In genomic region chrX:19361406-19361859, dm6 we compare ENCODE assay signal across 1 fruit fly cellular context.
TF ChIP-seq lines count a peak whose summit lies in the region.

No protein-coding gene starts in this region.

TF ChIP-seq in whole organism, embryonic, 481 proteins besides CTCF, POLR2A, EP300 and RAD21 (continued from another document and continues in another):
- TF ChIP-seq fd102C (GFP tag; optimal IDR thresholded peaks at IDR 0.05; lab: Kevin White, UChicago), result no peak
- TF ChIP-seq CG34422 (GFP tag; IDR thresholded peaks at IDR 0.05; lab: Robert Waterston, UW), result 0 out of 3 replicates have a peak, but pooled peaks have one; percentile 49
- no peak for TF ChIP-seq rib (GFP tag; IDR thresholded peaks at IDR 0.05; lab: Robert Waterston, UW)
- no peak for TF ChIP-seq CG31224 (GFP tag; IDR thresholded peaks at IDR 0.05; lab: Robert Waterston, UW)
- TF ChIP-seq D (optimal IDR thresholded peaks at IDR 0.05; lab: Kevin White, UChicago), result no peak
- no peak for TF ChIP-seq D (GFP tag; optimal IDR thresholded peaks at IDR 0.05; lab: Kevin White, UChicago)
- no peak for TF ChIP-seq aop (GFP tag; IDR thresholded peaks at IDR 0.05; lab: Robert Waterston, UW)
- TF ChIP-seq NC2α (GFP tag; optimal IDR thresholded peaks at IDR 0.05; lab: Kevin White, UChicago), result no peak
- no peak for TF ChIP-seq CG11695 (GFP tag; IDR thresholded peaks at IDR 0.05; lab: Robert Waterston, UW)
- TF ChIP-seq CG12942 (GFP tag; optimal IDR thresholded peaks at IDR 0.05; lab: Kevin White, UChicago), result peak; percentile 11
- TF ChIP-seq CG33213 (GFP tag; optimal IDR thresholded peaks at IDR 0.05; lab: Kevin White, UChicago), result no peak
- TF ChIP-seq Trl (optimal IDR thresholded peaks at IDR 0.05; lab: Kevin White, UChicago), result no peak
- TF ChIP-seq Trl (GFP tag; optimal IDR thresholded peaks at IDR 0.05; lab: Kevin White, UChicago), result no peak
- TF ChIP-seq CG6765 (GFP tag; optimal IDR thresholded peaks at IDR 0.05; lab: Kevin White, UChicago), result no peak
- peak; percentile 54; the same call in 1 of the 2 replicates for TF ChIP-seq stc (GFP tag; IDR thresholded peaks at IDR 0.05; lab: Robert Waterston, UW)
- TF ChIP-seq CG9932 (GFP tag; IDR thresholded peaks at IDR 0.05; lab: Robert Waterston, UW), result no peak
- peak; percentile 17 for TF ChIP-seq CG1647 (GFP tag; optimal IDR thresholded peaks at IDR 0.05; lab: Kevin White, UChicago)
- TF ChIP-seq CG6813 (GFP tag; optimal IDR thresholded peaks at IDR 0.05; lab: Kevin White, UChicago), result peak; percentile 56
- peak; percentile 40 for TF ChIP-seq Chrac-16 (GFP tag; optimal IDR thresholded peaks at IDR 0.05; lab: Kevin White, UChicago)
- peak; percentile 63 for TF ChIP-seq CG1603 (tag; optimal IDR thresholded peaks at IDR 0.05; lab: Kevin White, UChicago)
- no peak for TF ChIP-seq CG9437 (GFP tag; optimal IDR thresholded peaks at IDR 0.05; lab: Kevin White, UChicago)
- TF ChIP-seq Ets97D (GFP tag; optimal IDR thresholded peaks at IDR 0.05; lab: Kevin White, UChicago), result no peak
- TF ChIP-seq CG2889 (GFP tag; IDR thresholded peaks at IDR 0.05; lab: Robert Waterston, UW), result no peak
- no peak for TF ChIP-seq Jarid2 (GFP tag; optimal IDR thresholded peaks at IDR 0.05; lab: Kevin White, UChicago)
- peak; percentile 13 for TF ChIP-seq Max (GFP tag; optimal IDR thresholded peaks at IDR 0.05; lab: Kevin White, UChicago)
- TF ChIP-seq ems (GFP tag; optimal IDR thresholded peaks at IDR 0.05; lab: Kevin White, UChicago), result peak; percentile 59
- no peak for TF ChIP-seq klu (GFP tag; IDR thresholded peaks at IDR 0.05; lab: Robert Waterston, UW)
- no peak for TF ChIP-seq CG7271 (tag; optimal IDR thresholded peaks at IDR 0.05; lab: Kevin White, UChicago)
- TF ChIP-seq GATAe (GFP tag; conservative IDR thresholded peaks at IDR 0.05; lab: Robert Waterston, UW), result no peak
- no peak for TF ChIP-seq esg (GFP tag; conservative IDR thresholded peaks at IDR 0.05; lab: Robert Waterston, UW)
- no peak for TF ChIP-seq Dbx (GFP tag; IDR thresholded peaks at IDR 0.05; lab: Robert Waterston, UW)
- TF ChIP-seq Meics (GFP tag; optimal IDR thresholded peaks at IDR 0.05; lab: Kevin White, UChicago), result peak; percentile 71
- no peak for TF ChIP-seq bbx (GFP tag; IDR thresholded peaks at IDR 0.05; lab: Robert Waterston, UW; ENCODE audit: partially characterized antibody)
- peak; percentile 65 for TF ChIP-seq CG7839 (tag; optimal IDR thresholded peaks at IDR 0.05; lab: Kevin White, UChicago)
- TF ChIP-seq CG12744 (GFP tag; optimal IDR thresholded peaks at IDR 0.05; lab: Kevin White, UChicago), result peak; percentile 15
- no peak for TF ChIP-seq CG12299 (tag; optimal IDR thresholded peaks at IDR 0.05; lab: Kevin White, UChicago)
- peak; percentile 75 for TF ChIP-seq CG18262 (tag; optimal IDR thresholded peaks at IDR 0.05; lab: Kevin White, UChicago)
- TF ChIP-seq CG33557 (GFP tag; optimal IDR thresholded peaks at IDR 0.05; lab: Kevin White, UChicago), result no peak
- no peak for TF ChIP-seq al (GFP tag; IDR thresholded peaks at IDR 0.05; lab: Robert Waterston, UW)
- peak; percentile 34 for TF ChIP-seq CG4282 (GFP tag; optimal IDR thresholded peaks at IDR 0.05; lab: Kevin White, UChicago)
- no peak for TF ChIP-seq gro (GFP tag; optimal IDR thresholded peaks at IDR 0.05; lab: Kevin White, UChicago)
- TF ChIP-seq dm (GFP tag; optimal IDR thresholded peaks at IDR 0.05; lab: Kevin White, UChicago), result no peak
- no peak for TF ChIP-seq insv (GFP tag; optimal IDR thresholded peaks at IDR 0.05; lab: Kevin White, UChicago)
- TF ChIP-seq Mrtf (GFP tag; IDR thresholded peaks at IDR 0.05; lab: Robert Waterston, UW), result peak; percentile 64; the same call in 2 of the 3 replicates
- TF ChIP-seq CG15073 (GFP tag; optimal IDR thresholded peaks at IDR 0.05; lab: Kevin White, UChicago), result no peak
- TF ChIP-seq Fer3 (tag; optimal IDR thresholded peaks at IDR 0.05; lab: Kevin White, UChicago), result peak; percentile 24
- TF ChIP-seq Dfd (GFP tag; optimal IDR thresholded peaks at IDR 0.05; lab: Kevin White, UChicago), result no peak
- TF ChIP-seq Lim3 (GFP tag; IDR thresholded peaks at IDR 0.05; lab: Robert Waterston, UW), result no peak
- TF ChIP-seq CG8281 (tag; optimal IDR thresholded peaks at IDR 0.05; lab: Kevin White, UChicago), result no peak
- TF ChIP-seq luna (GFP tag; optimal IDR thresholded peaks at IDR 0.05; lab: Kevin White, UChicago), result no peak
- TF ChIP-seq CG31365 (tag; optimal IDR thresholded peaks at IDR 0.05; lab: Kevin White, UChicago), result no peak
- TF ChIP-seq Dip3 (GFP tag; optimal IDR thresholded peaks at IDR 0.05; lab: Kevin White, UChicago), result no peak
- TF ChIP-seq CG3847 (GFP tag; IDR thresholded peaks at IDR 0.05; lab: Robert Waterston, UW), result no peak
- no peak for TF ChIP-seq B-H1 (GFP tag; IDR thresholded peaks at IDR 0.05; lab: Robert Waterston, UW)
- TF ChIP-seq vfl (GFP tag; optimal IDR thresholded peaks at IDR 0.05; lab: Kevin White, UChicago), result no peak
- TF ChIP-seq Optix (GFP tag; IDR thresholded peaks at IDR 0.05; lab: Robert Waterston, UW), result no peak
- TF ChIP-seq sim (GFP tag; IDR thresholded peaks at IDR 0.05; lab: Robert Waterston, UW), result no peak
- TF ChIP-seq Gug (GFP tag; IDR thresholded peaks at IDR 0.05; lab: Robert Waterston, UW), result no peak
- TF ChIP-seq CG5180 (GFP tag; optimal IDR thresholded peaks at IDR 0.05; lab: Kevin White, UChicago), result peak; percentile 99
- no peak for TF ChIP-seq bowl (GFP tag; IDR thresholded peaks at IDR 0.05; lab: Robert Waterston, UW)
- no peak for TF ChIP-seq peb (GFP tag; IDR thresholded peaks at IDR 0.05; lab: Robert Waterston, UW)
- no peak for TF ChIP-seq eyg (GFP tag; optimal IDR thresholded peaks at IDR 0.05; lab: Kevin White, UChicago)
- TF ChIP-seq CG12219 (GFP tag; optimal IDR thresholded peaks at IDR 0.05; lab: Kevin White, UChicago), result no peak
- peak; percentile 44 for TF ChIP-seq Rfx (GFP tag; IDR thresholded peaks at IDR 0.05; lab: Robert Waterston, UW)
- peak; percentile 50 for TF ChIP-seq CG1602 (GFP tag; optimal IDR thresholded peaks at IDR 0.05; lab: Kevin White, UChicago)
- no peak for TF ChIP-seq dimm (GFP tag; IDR thresholded peaks at IDR 0.05; lab: Robert Waterston, UW)
- no peak for TF ChIP-seq NK7.1 (GFP tag; optimal IDR thresholded peaks at IDR 0.05; lab: Kevin White, UChicago)
- TF ChIP-seq gfzf (GFP tag; optimal IDR thresholded peaks at IDR 0.05; lab: Kevin White, UChicago), result no peak
- TF ChIP-seq CG12155 (GFP tag; optimal IDR thresholded peaks at IDR 0.05; lab: Kevin White, UChicago), result peak; percentile 45
- TF ChIP-seq CG34376 (GFP tag; optimal IDR thresholded peaks at IDR 0.05; lab: Kevin White, UChicago), result no peak
- no peak for TF ChIP-seq kni (GFP tag; optimal IDR thresholded peaks at IDR 0.05; lab: Kevin White, UChicago)
- peak; percentile 18; the same call in 1 of the 2 replicates for TF ChIP-seq CG17328 (GFP tag; IDR thresholded peaks at IDR 0.05; lab: Robert Waterston, UW)
- TF ChIP-seq CG7928 (GFP tag; optimal IDR thresholded peaks at IDR 0.05; lab: Kevin White, UChicago), result no peak
- peak; percentile 25 for TF ChIP-seq Abd-B (GFP tag; optimal IDR thresholded peaks at IDR 0.05; lab: Kevin White, UChicago)
- TF ChIP-seq CG10543 (GFP tag; optimal IDR thresholded peaks at IDR 0.05; lab: Kevin White, UChicago), result no peak
- TF ChIP-seq CG8359 (GFP tag; optimal IDR thresholded peaks at IDR 0.05; lab: Kevin White, UChicago; ENCODE audit: borderline replicate concordance), result peak; percentile 18
- TF ChIP-seq tna (GFP tag; IDR thresholded peaks at IDR 0.05; lab: Robert Waterston, UW; ENCODE audit: partially characterized antibody), result no peak
- peak; percentile 46 for TF ChIP-seq CG18619 (GFP tag; optimal IDR thresholded peaks at IDR 0.05; lab: Kevin White, UChicago)
- TF ChIP-seq CG10431 (GFP tag; optimal IDR thresholded peaks at IDR 0.05; lab: Kevin White, UChicago), result no peak
- no peak for TF ChIP-seq H15 (GFP tag; IDR thresholded peaks at IDR 0.05; lab: Robert Waterston, UW)
- TF ChIP-seq Eip74EF (GFP tag; optimal IDR thresholded peaks at IDR 0.05; lab: Kevin White, UChicago), result peak in 1 of 2 experiments; percentile 23
- no peak for TF ChIP-seq pum (GFP tag; optimal IDR thresholded peaks at IDR 0.05; lab: Kevin White, UChicago)
- TF ChIP-seq Dek (tag; optimal IDR thresholded peaks at IDR 0.05; lab: Kevin White, UChicago), result no peak
- no peak for TF ChIP-seq Oaz (GFP tag; IDR thresholded peaks at IDR 0.05; lab: Robert Waterston, UW)
- no peak for TF ChIP-seq Side (GFP tag; optimal IDR thresholded peaks at IDR 0.05; lab: Kevin White, UChicago)
- TF ChIP-seq CG1529 (GFP tag; optimal IDR thresholded peaks at IDR 0.05; lab: Kevin White, UChicago), result no peak
- TF ChIP-seq CG2199 (GFP tag; IDR thresholded peaks at IDR 0.05; lab: Robert Waterston, UW), result peak; percentile 40; the same call in 1 of the 3 replicates
- TF ChIP-seq Dll (GFP tag; IDR thresholded peaks at IDR 0.05; lab: Robert Waterston, UW; ENCODE audit: partially characterized antibody), result no peak
- no peak for TF ChIP-seq CG14441 (GFP tag; IDR thresholded peaks at IDR 0.05; lab: Robert Waterston, UW)
- peak; percentile 35 for TF ChIP-seq Six4 (GFP tag; optimal IDR thresholded peaks at IDR 0.05; lab: Kevin White, UChicago)
- peak; percentile 32 for TF ChIP-seq Hand (GFP tag; optimal IDR thresholded peaks at IDR 0.05; lab: Kevin White, UChicago)
- peak; percentile 54 for TF ChIP-seq ATbp (GFP tag; optimal IDR thresholded peaks at IDR 0.05; lab: Kevin White, UChicago)
- peak; percentile 81 for TF ChIP-seq pros (GFP tag; optimal IDR thresholded peaks at IDR 0.05; lab: Kevin White, UChicago)
- TF ChIP-seq so (GFP tag; IDR thresholded peaks at IDR 0.05; lab: Robert Waterston, UW), result no peak
- no peak for TF ChIP-seq odd (GFP tag; optimal IDR thresholded peaks at IDR 0.05; lab: Kevin White, UChicago)
- TF ChIP-seq gem (tag; optimal IDR thresholded peaks at IDR 0.05; lab: Kevin White, UChicago), result peak; percentile 78
- TF ChIP-seq Bteb2 (GFP tag; optimal IDR thresholded peaks at IDR 0.05; lab: Kevin White, UChicago), result no peak
- no peak for TF ChIP-seq Sin3A (optimal IDR thresholded peaks at IDR 0.05; lab: Kevin White, UChicago)
- TF ChIP-seq z (GFP tag; IDR thresholded peaks at IDR 0.05; lab: Robert Waterston, UW), result no peak
- TF ChIP-seq E2f2 (GFP tag; IDR thresholded peaks at IDR 0.05; lab: Robert Waterston, UW), result no peak
- peak; percentile 35 for TF ChIP-seq Hr3 (GFP tag; optimal IDR thresholded peaks at IDR 0.05; lab: Kevin White, UChicago)
- TF ChIP-seq dati (GFP tag; IDR thresholded peaks at IDR 0.05; lab: Robert Waterston, UW), result no peak
- peak; percentile 5 for TF ChIP-seq CG12104 (GFP tag; optimal IDR thresholded peaks at IDR 0.05; lab: Kevin White, UChicago)
- TF ChIP-seq Poxn (GFP tag; IDR thresholded peaks at IDR 0.05; lab: Robert Waterston, UW), result no peak
- no peak for TF ChIP-seq sqz (GFP tag; optimal IDR thresholded peaks at IDR 0.05; lab: Kevin White, UChicago)
- TF ChIP-seq Doc2 (GFP tag; IDR thresholded peaks at IDR 0.05; lab: Robert Waterston, UW), result no peak
- no peak for TF ChIP-seq emc (GFP tag; optimal IDR thresholded peaks at IDR 0.05; lab: Kevin White, UChicago)
- TF ChIP-seq CG10321 (GFP tag; IDR thresholded peaks at IDR 0.05; lab: Robert Waterston, UW), result no peak
- TF ChIP-seq toy (GFP tag; IDR thresholded peaks at IDR 0.05; lab: Robert Waterston, UW), result no peak
- 0 out of 2 replicates have a peak, but pooled peaks have one; percentile 14 for TF ChIP-seq MBD-R2 (GFP tag; IDR thresholded peaks at IDR 0.05; lab: Robert Waterston, UW)
- TF ChIP-seq ro (GFP tag; IDR thresholded peaks at IDR 0.05; lab: Robert Waterston, UW), result no peak
- no peak for TF ChIP-seq Sox100B (GFP tag; optimal IDR thresholded peaks at IDR 0.05; lab: Kevin White, UChicago)
- TF ChIP-seq psq (GFP tag; optimal IDR thresholded peaks at IDR 0.05; lab: Kevin White, UChicago), result no peak
- TF ChIP-seq ato (GFP tag; IDR thresholded peaks at IDR 0.05; lab: Robert Waterston, UW; ENCODE audit: partially characterized antibody), result no peak
- TF ChIP-seq mam (GFP tag; optimal IDR thresholded peaks at IDR 0.05; lab: Kevin White, UChicago), result no peak
- no peak for TF ChIP-seq CG17612 (GFP tag; IDR thresholded peaks at IDR 0.05; lab: Robert Waterston, UW)
- no peak for TF ChIP-seq CG17912 (GFP tag; optimal IDR thresholded peaks at IDR 0.05; lab: Kevin White, UChicago)
- TF ChIP-seq CG3995 (GFP tag; optimal IDR thresholded peaks at IDR 0.05; lab: Kevin White, UChicago), result no peak
- TF ChIP-seq NFAT (GFP tag; IDR thresholded peaks at IDR 0.05; lab: Robert Waterston, UW), result no peak
- TF ChIP-seq Blimp-1 (GFP tag; optimal IDR thresholded peaks at IDR 0.05; lab: Kevin White, UChicago), result peak; percentile 61
- no peak for TF ChIP-seq tll (GFP tag; optimal IDR thresholded peaks at IDR 0.05; lab: Kevin White, UChicago)
- TF ChIP-seq Fer1 (GFP tag; optimal IDR thresholded peaks at IDR 0.05; lab: Kevin White, UChicago), result peak; percentile 42
- TF ChIP-seq crp (GFP tag; optimal IDR thresholded peaks at IDR 0.05; lab: Kevin White, UChicago), result peak in 1 of 2 experiments; percentile 20
- no peak for TF ChIP-seq CG12236 (GFP tag; optimal IDR thresholded peaks at IDR 0.05; lab: Kevin White, UChicago)
- no peak for TF ChIP-seq CG34224 (GFP tag; IDR thresholded peaks at IDR 0.05; lab: Robert Waterston, UW; ENCODE audit: partially characterized antibody)
- peak; percentile 67 for TF ChIP-seq CG18476 (GFP tag; optimal IDR thresholded peaks at IDR 0.05; lab: Kevin White, UChicago)
- TF ChIP-seq CG12391 (tag; optimal IDR thresholded peaks at IDR 0.05; lab: Kevin White, UChicago), result peak; percentile 71
- 0 out of 2 replicates have a peak, but pooled peaks have one; percentile 11 for TF ChIP-seq CG14014 (GFP tag; IDR thresholded peaks at IDR 0.05; lab: Robert Waterston, UW)
- no peak for TF ChIP-seq CG6175 (GFP tag; IDR thresholded peaks at IDR 0.05; lab: Robert Waterston, UW)
- peak; percentile 45 for TF ChIP-seq CoRest (tag; optimal IDR thresholded peaks at IDR 0.05; lab: Kevin White, UChicago)
- TF ChIP-seq CG15514 (GFP tag; optimal IDR thresholded peaks at IDR 0.05; lab: Kevin White, UChicago), result peak; percentile 0
- TF ChIP-seq ase (GFP tag; IDR thresholded peaks at IDR 0.05; lab: Robert Waterston, UW), result no peak
- no peak for TF ChIP-seq CG13296 (GFP tag; optimal IDR thresholded peaks at IDR 0.05; lab: Kevin White, UChicago)
- TF ChIP-seq bcd (GFP tag; optimal IDR thresholded peaks at IDR 0.05; lab: Kevin White, UChicago), result peak; percentile 44
- TF ChIP-seq fru (optimal IDR thresholded peaks at IDR 0.05; lab: Kevin White, UChicago), result no peak
- peak; percentile 61 for TF ChIP-seq sob (GFP tag; IDR thresholded peaks at IDR 0.05; lab: Robert Waterston, UW)
- TF ChIP-seq CG15011 (GFP tag; optimal IDR thresholded peaks at IDR 0.05; lab: Kevin White, UChicago), result no peak
